Fruit fly (Drosophila melanogaster) whole organism, adult: Measurements from ENCODE around the gene nkt.

Experiments
- CG11617 ChIP-seq: fragments of 200-800 bp; sonication (Bioruptor generic); optimal IDR thresholded peaks from 2 replicates; lab custom pipeline; 2017; ENCODE audit warnings: mild to moderate bottlenecking, missing biosample characterization, missing genetic modification reagents, missing genetic modification characterization
- CG33017 ChIP-seq: fragments of 200-800 bp; sonication (Bioruptor generic); optimal IDR thresholded peaks from 2 replicates; lab custom pipeline; 2018; ENCODE audit warnings: missing biosample characterization, mild to moderate bottlenecking, missing genetic modification characterization, moderate library complexity
- CG5204 ChIP-seq: fragments of 200-800 bp; sonication (Bioruptor generic); optimal IDR thresholded peaks from 2 replicates; lab custom pipeline; 2016; ENCODE audit warnings: missing biosample characterization, missing genetic modification characterization
- CG7045 ChIP-seq: fragments of 200-800 bp; sonication (Bioruptor generic); optimal IDR thresholded peaks from 2 replicates; lab custom pipeline; 2017; ENCODE audit warnings: missing biosample characterization, mild to moderate bottlenecking, missing genetic modification characterization
- CG7101 ChIP-seq: fragments of 200-800 bp; sonication (Bioruptor generic); optimal IDR thresholded peaks from 2 replicates; lab custom pipeline; 2018; ENCODE audit warnings: missing biosample characterization, mild to moderate bottlenecking, missing genetic modification characterization, moderate library complexity
- Clk ChIP-seq: fragments of 200-800 bp; sonication (Bioruptor generic); optimal IDR thresholded peaks from 2 replicates; lab custom pipeline; 2017; ENCODE audit warnings: missing biosample characterization, missing genetic modification characterization
- cic ChIP-seq: fragments of 200-800 bp; sonication (Bioruptor generic); optimal IDR thresholded peaks from 2 replicates; lab custom pipeline; 2017; ENCODE audit warnings: missing biosample characterization, mild to moderate bottlenecking, missing genetic modification characterization, moderate library complexity
- cnc ChIP-seq, 2 experiments: fragments of >200 bp; optimal IDR thresholded peaks; 2 replicates each; lab custom pipeline; 2017

DNA sequence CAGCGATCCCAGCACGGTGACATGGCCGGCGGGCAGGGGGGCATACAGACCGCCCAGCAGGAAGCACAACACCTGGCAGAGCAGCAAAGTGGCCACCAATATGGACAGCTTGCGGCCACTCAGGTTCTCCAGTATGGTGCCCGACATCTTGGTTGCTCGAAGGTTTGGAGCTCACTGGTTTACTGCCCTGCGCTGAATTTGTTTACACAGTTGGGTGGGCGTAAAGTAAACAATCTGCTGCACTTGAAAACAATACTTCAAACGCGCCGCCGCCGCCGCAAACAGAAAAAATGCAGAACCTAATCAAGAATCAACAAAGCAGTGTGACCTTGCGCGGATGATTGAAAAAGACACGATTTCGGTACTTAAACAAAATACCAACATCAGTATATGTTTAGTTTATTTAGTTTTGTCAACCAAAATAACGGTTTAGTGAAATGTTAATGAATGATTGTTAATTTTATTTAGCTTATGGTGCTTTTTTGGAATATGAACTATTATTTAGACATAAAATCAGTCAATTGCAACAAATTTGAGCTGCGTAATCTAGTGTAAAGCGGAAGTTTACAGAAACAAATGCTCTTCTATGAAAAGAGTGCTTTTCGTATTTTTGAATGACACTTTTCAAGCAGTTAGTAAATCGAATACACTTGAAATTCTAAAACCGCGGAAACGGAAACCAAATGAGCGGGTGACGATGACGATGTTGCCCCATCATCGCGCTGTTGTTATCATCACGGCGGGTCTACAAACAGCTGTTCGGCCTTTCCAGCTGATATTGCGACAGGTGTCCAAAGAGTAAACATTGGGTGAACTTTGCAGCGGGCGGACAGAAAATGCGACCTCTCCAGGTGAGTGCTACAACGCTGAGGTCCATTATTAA, 31.6 kb upstream of the nkt start, which contains the start of the genes wls and Adck5:
- no peak for TF ChIP-seq cic
- peak; percentile 57 for TF ChIP-seq CG7101 (tag; lab: Kevin White, UChicago)
- TF ChIP-seq CG7045 (GFP tag; lab: Kevin White, UChicago) = peak; percentile 59
- TF ChIP-seq CG11617 = peak; percentile 77
- TF ChIP-seq CG5204 (GFP tag; lab: Kevin White, UChicago) = peak; percentile 48
- no peak for TF ChIP-seq Clk (GFP tag; lab: Kevin White, UChicago)
- peak; percentile 49 for TF ChIP-seq CG33017
- no peak for TF ChIP-seq cnc (optimal IDR thresholded peaks at IDR 0.05; lab: Kevin White, UChicago)
